Fruit fly (Drosophila melanogaster) whole organism, embryonic: ENCODE measurements around the gene PAPLA1.
A peak's percentile ranks its signal among the peaks of the same experiment; 100 is the strongest.

Source experiments
- CG17612 ChIP-seq: fragments of 200-800 bp; sonication (Bioruptor generic); IDR thresholded peaks from 2 replicates; pipeline ENCODE4 v1.3.6; 2022; ENCODE audit warnings: missing biosample characterization, missing genetic modification characterization
- h ChIP-seq: fragments of >200 bp; optimal IDR thresholded peaks from 2 replicates; lab custom pipeline; 2017
- kay ChIP-seq: fragments of 200-800 bp; sonication (Bioruptor generic); optimal IDR thresholded peaks from 2 replicates; lab custom pipeline; 2016; ENCODE audit warnings: missing biosample characterization, missing genetic modification characterization

DNA sequence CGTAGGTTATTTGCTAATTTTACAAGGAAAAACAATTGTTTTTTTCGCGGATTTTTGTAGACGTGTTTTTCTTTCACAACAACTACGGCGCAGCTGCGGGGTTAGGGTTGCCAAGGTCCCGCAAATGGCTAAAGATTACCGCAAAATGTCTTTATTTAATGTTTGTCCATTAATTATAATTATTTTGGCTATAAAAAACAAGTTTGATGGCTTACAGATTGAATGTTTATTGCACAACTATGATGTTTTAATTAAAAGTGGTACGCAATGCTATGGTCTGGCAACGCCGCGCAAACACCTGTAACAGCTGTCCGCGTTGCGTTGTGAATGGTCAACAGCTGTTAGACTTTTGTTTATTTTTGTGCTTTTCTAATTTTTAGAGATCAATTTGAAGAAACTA lies 2.8 kb downstream of the PAPLA1 start:
- TF ChIP-seq CG17612 (GFP tag; lab: Robert Waterston, UW) = no peak
- peak; percentile 39 for TF ChIP-seq kay (GFP tag; lab: Kevin White, UChicago)
- TF ChIP-seq h (lab: Kevin White, UChicago) = no peak
